Worm (Caenorhabditis elegans) whole organism, L4/young adult: Measurements from ENCODE around the gene H37A05.4.

Source experiments
- dao-5 ChIP-seq: sonication (generic microtip); optimal IDR thresholded peaks from 2 replicates; lab custom pipeline; 2016; ENCODE audit warnings: missing genotype, missing genetic modification characterization, moderate library complexity, missing compliant biosample characterization
- him-1 ChIP-seq: sonication (generic microtip); optimal IDR thresholded peaks from 2 replicates; lab custom pipeline; 2016; ENCODE audit warnings: missing genotype, missing genetic modification reagents, missing genetic modification characterization, missing compliant biosample characterization

ce11 chrV:13671911-13672639 is 22.5 kb upstream of the H37A05.4 start, which contains the start of the genes mip-2 and F58G11.4:
- TF ChIP-seq him-1 (no peak), dao-5 (tag; lab: Kevin White, UChicago) (no peak)
